Worm (Caenorhabditis elegans): Measurements from ENCODE around the gene bre-1.

DNA sequence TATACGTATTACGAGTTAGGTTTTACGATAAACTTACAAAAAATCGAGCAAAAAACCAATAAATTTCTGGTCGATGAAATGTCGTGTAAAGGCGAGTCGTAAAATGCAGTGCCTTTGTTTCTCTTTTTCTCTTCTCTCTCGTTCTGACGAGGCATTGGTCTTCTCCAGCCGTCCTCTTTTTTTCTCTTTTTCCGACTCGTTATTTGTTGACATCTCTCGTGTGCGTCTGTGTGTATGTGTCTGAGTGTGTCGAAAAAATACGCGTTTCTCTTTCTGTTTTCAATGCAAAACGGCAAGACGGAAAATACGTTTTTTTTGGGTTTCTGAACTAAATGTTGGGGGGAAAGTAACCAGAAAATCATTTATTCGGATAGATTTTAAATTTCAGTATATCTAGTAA is 45.5 kb downstream of the bre-1 start, which contains the start of gene C53D6.6:
- no peak for TF ChIP-seq hmg-4 (GFP tag; optimal IDR thresholded peaks at IDR 0.05)
- no peak for TF ChIP-seq hmbx-1 (tag; optimal IDR thresholded peaks at IDR 0.05)
- TF ChIP-seq tbx-11 (GFP tag; IDR thresholded peaks at IDR 0.05), result no peak
- no peak for TF ChIP-seq tra-4 (tag; optimal IDR thresholded peaks at IDR 0.05)
- TF ChIP-seq ama-1 (optimal IDR thresholded peaks at IDR 0.05), result no peak
- TF ChIP-seq scrt-1 (GFP tag; IDR thresholded peaks at IDR 0.05), result no peak

Data from whole organism, early embryonic.